Worm (Caenorhabditis elegans): Measurements from ENCODE around the gene C17F4.3.
"Not testable (repeated sequence)": the region's sequence is repeated elsewhere in the genome, so short reads cannot be mapped to it uniquely, and the experiment has no call there.

Gene C17F4.3

ce11 chrII:3240207-3240606 is at the start of gene C17F4.3:
Gene C17F4.3 (plus strand): TSS chrII:3240507.
- TF ChIP-seq T23F11.4 (GFP tag; optimal IDR thresholded peaks at IDR 0.05) (no peak), ceh-2 (tag; optimal IDR thresholded peaks at IDR 0.05) (no peak), K09A11.1 (tag; optimal IDR thresholded peaks at IDR 0.05; ENCODE audit: insufficient read depth) (no peak), ceh-34 (tag; optimal IDR thresholded peaks at IDR 0.05) (no peak), pha-2 (tag; optimal IDR thresholded peaks at IDR 0.05) (no peak), ceh-30 (tag; optimal IDR thresholded peaks at IDR 0.05) (no peak), mec-3 (tag; optimal IDR thresholded peaks at IDR 0.05; ENCODE audit: borderline replicate concordance) (no peak), tbx-2 (tag; optimal IDR thresholded peaks at IDR 0.05) (no peak), fkh-10 (GFP tag; optimal IDR thresholded peaks at IDR 0.05) (no peak), unc-3 (GFP tag; conservative IDR thresholded peaks at IDR 0.05) (no peak), unc-3 (tag; optimal IDR thresholded peaks at IDR 0.05) (no peak), K02D7.2 (tag; optimal IDR thresholded peaks at IDR 0.05) (no peak), hlh-13 (GFP tag; optimal IDR thresholded peaks at IDR 0.05) (no peak), F13H6.1 (tag; optimal IDR thresholded peaks at IDR 0.05) (no peak), ceh-6 (GFP tag; optimal IDR thresholded peaks at IDR 0.05) (no peak), sdc-2 (tag; optimal IDR thresholded peaks at IDR 0.05) (no peak), lim-6 (tag; optimal IDR thresholded peaks at IDR 0.05) (no peak), elt-4 (tag; optimal IDR thresholded peaks at IDR 0.05) (no peak), sox-2 (GFP tag; IDR thresholded peaks at IDR 0.05) (no peak), nfya-1 (tag; optimal IDR thresholded peaks at IDR 0.05) (no peak), nhr-232 (tag; optimal IDR thresholded peaks at IDR 0.05) (no peak)

DNA sequence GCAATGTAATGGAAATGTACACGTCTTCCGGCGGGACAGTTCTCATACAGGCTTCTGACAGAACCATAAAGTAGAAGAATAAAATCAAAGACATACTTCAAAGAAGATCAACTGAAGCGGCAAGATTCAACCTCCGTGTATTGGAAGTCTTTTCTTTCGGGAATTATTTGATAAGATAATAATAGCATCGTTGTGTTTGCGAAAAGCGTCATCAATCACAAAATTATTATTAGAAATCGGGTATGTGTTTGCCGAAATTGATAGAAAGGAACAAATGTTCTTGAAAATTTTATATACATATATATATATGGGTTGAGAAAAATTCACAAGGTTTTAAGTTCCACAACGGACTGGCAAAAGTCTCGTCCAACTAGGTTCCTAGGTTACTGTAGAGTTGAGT is 48.8 kb upstream of the C17F4.3 start, which contains the start of gene Y27F2A.9:
Gene Y27F2A.9, minus strand, starts transcription at position 101 of the 400 bp plus-strand sequence.
- not testable (repeated sequence) for TF ChIP-seq dve-1, ref-2, ceh-48 (tag; optimal IDR thresholded peaks at IDR 0.05)

ce11 chrII:3195739-3196138 is 44.6 kb upstream of the C17F4.3 start:
- TF ChIP-seq gmeb-2 (tag; optimal IDR thresholded peaks at IDR 0.05) = no peak
- peak; percentile 13 for TF ChIP-seq mec-3 (tag; optimal IDR thresholded peaks at IDR 0.05; ENCODE audit: borderline replicate concordance)

DNA sequence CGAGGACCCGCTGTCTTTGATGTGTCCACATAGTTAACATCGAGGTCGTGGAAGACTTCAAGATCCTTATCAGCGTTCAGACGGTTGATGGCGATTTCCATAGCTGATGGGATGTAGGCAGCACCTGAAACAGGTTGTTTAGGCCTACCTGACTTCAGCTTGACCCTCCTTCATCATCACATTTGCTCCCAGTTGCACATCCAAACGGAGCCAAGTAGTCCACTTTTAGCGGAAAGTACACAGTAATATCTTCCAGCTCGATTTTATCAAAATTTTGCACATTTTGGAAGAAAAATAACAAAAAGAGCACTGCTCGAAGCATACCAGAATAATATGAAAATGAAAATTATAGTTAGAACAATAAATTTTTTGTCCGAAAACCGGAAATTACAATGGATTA is 43.3 kb upstream of the C17F4.3 start, which contains the start of gene gcy-15:
Gene gcy-15, minus strand, starts transcription at position 101 of the 400 bp plus-strand sequence.
- TF ChIP-seq ceh-19 (GFP tag; optimal IDR thresholded peaks at IDR 0.05) (no peak), sox-4 (tag; optimal IDR thresholded peaks at IDR 0.05) (no peak), zip-5 (tag; optimal IDR thresholded peaks at IDR 0.05) (no peak)

DNA sequence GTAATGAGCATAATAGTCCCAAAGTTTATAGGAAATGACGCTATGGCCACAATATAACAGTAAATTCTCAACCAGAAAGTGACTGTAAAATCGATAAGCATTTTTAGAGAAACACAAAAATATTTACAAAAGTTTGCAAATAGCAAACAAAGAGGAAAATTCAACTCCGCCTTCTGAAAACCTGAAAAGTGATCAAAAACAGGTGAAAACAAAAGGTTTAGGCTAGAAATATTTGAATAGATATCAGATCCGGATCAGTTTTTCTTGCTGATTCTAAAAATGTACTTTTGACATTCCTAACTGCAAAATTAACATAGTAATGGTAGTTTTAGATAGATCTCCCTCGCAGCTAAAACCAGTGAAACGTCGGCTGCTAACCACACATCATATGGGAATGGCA is 41.3 kb upstream of the C17F4.3 start, which contains the start of gene sri-51:
Gene sri-51, minus strand, starts transcription at position 101 of the 400 bp plus-strand sequence.
- TF ChIP-seq hlh-30 (tag; optimal IDR thresholded peaks at IDR 0.05; ENCODE audit: insufficient read depth) = no peak
- no peak for TF ChIP-seq ceh-22 (tag; optimal IDR thresholded peaks at IDR 0.05)
- no peak for TF ChIP-seq unc-3 (GFP tag; conservative IDR thresholded peaks at IDR 0.05)
- TF ChIP-seq unc-3 (tag; optimal IDR thresholded peaks at IDR 0.05) = no peak
- TF ChIP-seq ceh-45 (GFP tag; IDR thresholded peaks at IDR 0.05) = no peak
- no peak for TF ChIP-seq rnt-1 (tag; optimal IDR thresholded peaks at IDR 0.05)
- no peak for TF ChIP-seq ceh-48 (tag; optimal IDR thresholded peaks at IDR 0.05)
- TF ChIP-seq ref-2 (tag; optimal IDR thresholded peaks at IDR 0.05) = no peak
- no peak for TF ChIP-seq C08G9.2 (tag; optimal IDR thresholded peaks at IDR 0.05)
- TF ChIP-seq pqm-1 (tag; optimal IDR thresholded peaks at IDR 0.05) = no peak
- no peak for TF ChIP-seq ahr-1 (tag; optimal IDR thresholded peaks at IDR 0.05)
- TF ChIP-seq fkh-10 (GFP tag; optimal IDR thresholded peaks at IDR 0.05) = no peak
- TF ChIP-seq tbx-2 (tag; optimal IDR thresholded peaks at IDR 0.05) = no peak
- no peak for TF ChIP-seq eyg-1 (tag; optimal IDR thresholded peaks at IDR 0.05)
- no peak for TF ChIP-seq fax-1 (tag; optimal IDR thresholded peaks at IDR 0.05)
- no peak for TF ChIP-seq dmd-4 (tag; optimal IDR thresholded peaks at IDR 0.05; ENCODE audit: borderline replicate concordance)
- no peak for TF ChIP-seq syd-9 (tag; optimal IDR thresholded peaks at IDR 0.05)
